Fruit fly (Drosophila melanogaster): ENCODE data around the gene Ugt37A1.
A peak's percentile ranks its signal among the peaks of the same experiment; 100 is the strongest.

The Ugt37A1 gene

dm6 chr2L:20370151-20370550 is 3.8 kb downstream of the Ugt37A1 start:
- peak in 1 of 2 experiments; percentile 69 for TF ChIP-seq bsh (GFP tag; optimal IDR thresholded peaks at IDR 0.05)
- no peak for TF ChIP-seq fu2 (GFP tag; optimal IDR thresholded peaks at IDR 0.05)
- no peak for TF ChIP-seq wek (GFP tag; optimal IDR thresholded peaks at IDR 0.05)
- 0 out of 2 replicates have a peak, but pooled peaks have one; percentile 18 for TF ChIP-seq vvl (GFP tag; IDR thresholded peaks at IDR 0.05)
- TF ChIP-seq zen2 (GFP tag; IDR thresholded peaks at IDR 0.05; ENCODE audit: partially characterized antibody): no peak
- no peak for TF ChIP-seq pan (optimal IDR thresholded peaks at IDR 0.05)
- peak in 1 of 2 experiments; percentile 20 for TF ChIP-seq pan (GFP tag; optimal IDR thresholded peaks at IDR 0.05 in 1 of 2, IDR thresholded peaks at IDR 0.05 in 1 of 2)
- peak; percentile 1 for TF ChIP-seq CG18599 (GFP tag; optimal IDR thresholded peaks at IDR 0.05)
- 0 out of 2 replicates have a peak, but pooled peaks have one; percentile 25 for TF ChIP-seq E2f1 (GFP tag; IDR thresholded peaks at IDR 0.05)
- TF ChIP-seq CG30403 (GFP tag; optimal IDR thresholded peaks at IDR 0.05): peak; percentile 9
- no peak for TF ChIP-seq CG7372 (GFP tag; IDR thresholded peaks at IDR 0.05)
- peak; percentile 3 for TF ChIP-seq nmo (GFP tag; optimal IDR thresholded peaks at IDR 0.05)
- TF ChIP-seq Ptx1 (GFP tag; IDR thresholded peaks at IDR 0.05): 0 out of 2 replicates have a peak, but pooled peaks have one; percentile 8
- peak; percentile 4 for TF ChIP-seq gsb-n (tag; optimal IDR thresholded peaks at IDR 0.05)
- no peak for TF ChIP-seq crp (GFP tag; optimal IDR thresholded peaks at IDR 0.05)
- 0 out of 3 replicates have a peak, but pooled peaks have one; percentile 5 for TF ChIP-seq zfh1 (GFP tag; IDR thresholded peaks at IDR 0.05)
- TF ChIP-seq Oli (tag; optimal IDR thresholded peaks at IDR 0.05): peak; percentile 21
- peak; percentile 26; the same call in 1 of the 2 replicates for TF ChIP-seq Ada2b (GFP tag; IDR thresholded peaks at IDR 0.05)
- TF ChIP-seq CG34422 (GFP tag; IDR thresholded peaks at IDR 0.05): 0 out of 3 replicates have a peak, but pooled peaks have one; percentile 26
- TF ChIP-seq CG13775 (GFP tag; optimal IDR thresholded peaks at IDR 0.05): peak; percentile 2
- peak; percentile 15 for TF ChIP-seq CG10209 (GFP tag; optimal IDR thresholded peaks at IDR 0.05)
- peak; percentile 38; the same call in 1 of the 3 replicates for TF ChIP-seq row (GFP tag; IDR thresholded peaks at IDR 0.05)
- peak; percentile 40; the same call in 1 of the 2 replicates for TF ChIP-seq Awh (GFP tag; IDR thresholded peaks at IDR 0.05)
- TF ChIP-seq CG4424 (GFP tag; optimal IDR thresholded peaks at IDR 0.05): peak; percentile 21
- peak; percentile 37; the same call in 1 of the 2 replicates for TF ChIP-seq sisA (GFP tag; IDR thresholded peaks at IDR 0.05)
- TF ChIP-seq CG7556 (GFP tag; optimal IDR thresholded peaks at IDR 0.05): no peak
- TF ChIP-seq Drgx (GFP tag; IDR thresholded peaks at IDR 0.05): peak; percentile 43; the same call in 1 of the 2 replicates
- TF ChIP-seq CG30431 (GFP tag; optimal IDR thresholded peaks at IDR 0.05): peak; percentile 19
- peak; percentile 6 for TF ChIP-seq CG14710 (tag; optimal IDR thresholded peaks at IDR 0.05)
- TF ChIP-seq Xrp1 (GFP tag; IDR thresholded peaks at IDR 0.05): peak; percentile 35; the same call in 1 of the 2 replicates
- TF ChIP-seq Dfd (GFP tag; optimal IDR thresholded peaks at IDR 0.05): no peak
- no peak for TF ChIP-seq CG18262 (tag; optimal IDR thresholded peaks at IDR 0.05)
- no peak for TF ChIP-seq vnd (GFP tag; IDR thresholded peaks at IDR 0.05; ENCODE audit: partially characterized antibody)
- no peak for TF ChIP-seq Atf3 (GFP tag; optimal IDR thresholded peaks at IDR 0.05)
- TF ChIP-seq gce (GFP tag; IDR thresholded peaks at IDR 0.05): no peak
- TF ChIP-seq CG10979 (tag; optimal IDR thresholded peaks at IDR 0.05): peak; percentile 29
- TF ChIP-seq CG11695 (GFP tag; IDR thresholded peaks at IDR 0.05): 0 out of 3 replicates have a peak, but pooled peaks have one; percentile 36
- TF ChIP-seq ham (GFP tag; IDR thresholded peaks at IDR 0.05): no peak
- no peak for TF ChIP-seq nerfin-2 (GFP tag; IDR thresholded peaks at IDR 0.05; ENCODE audit: partially characterized antibody)
- TF ChIP-seq D (optimal IDR thresholded peaks at IDR 0.05): no peak
- peak; percentile 5 for TF ChIP-seq D (GFP tag; optimal IDR thresholded peaks at IDR 0.05)
- no peak for TF ChIP-seq prd (optimal IDR thresholded peaks at IDR 0.05)
- TF ChIP-seq prd (GFP tag; IDR thresholded peaks at IDR 0.05): 0 out of 3 replicates have a peak, but pooled peaks have one; percentile 29
- peak; percentile 32 for TF ChIP-seq fd96Cb (tag; optimal IDR thresholded peaks at IDR 0.05)
- TF ChIP-seq CG8765 (GFP tag; IDR thresholded peaks at IDR 0.05): no peak
- peak; percentile 62 for TF ChIP-seq Blimp-1 (GFP tag; optimal IDR thresholded peaks at IDR 0.05)
- TF ChIP-seq CG8388 (GFP tag; optimal IDR thresholded peaks at IDR 0.05): peak; percentile 24
- peak; percentile 2 for TF ChIP-seq CG4820 (GFP tag; optimal IDR thresholded peaks at IDR 0.05)
- TF ChIP-seq CG5245 (GFP tag; optimal IDR thresholded peaks at IDR 0.05): peak; percentile 0
- TF ChIP-seq Sox102F (GFP tag; optimal IDR thresholded peaks at IDR 0.05): peak; percentile 46

Data from whole organism, embryonic.